Worm (Caenorhabditis elegans): ENCODE data around the gene F58G11.4.

F58G11.4 gene

ce11 chrV:13725574-13725973, 53.2 kb downstream of the F58G11.4 start, which contains the start of gene fbxa-181:
TSS of gene fbxa-181 (plus strand) at chrV:13725874.
- no peak for TF ChIP-seq lin-39 (tag; optimal IDR thresholded peaks at IDR 0.05)
- no peak for TF ChIP-seq ceh-82 (tag; optimal IDR thresholded peaks at IDR 0.05)
- no peak for TF ChIP-seq mml-1 (tag; optimal IDR thresholded peaks at IDR 0.05)
- TF ChIP-seq aly-2 (tag; optimal IDR thresholded peaks at IDR 0.05), result no peak
- no peak for TF ChIP-seq hmg-11 (tag; optimal IDR thresholded peaks at IDR 0.05)
- no peak for TF ChIP-seq egl-27 (tag; optimal IDR thresholded peaks at IDR 0.05)
- TF ChIP-seq fkh-2 (tag; optimal IDR thresholded peaks at IDR 0.05), result no peak
- TF ChIP-seq elt-2 (tag; optimal IDR thresholded peaks at IDR 0.05), result no peak
- no peak for TF ChIP-seq nhr-23 (tag; optimal IDR thresholded peaks at IDR 0.05)

Measured in whole organism, L3 larva.